Fruit fly (Drosophila melanogaster) whole organism, adult: ENCODE data around the gene Eato.

Experiments
- CG12768 ChIP-seq: fragments of 200-800 bp; sonication (Bioruptor generic); optimal IDR thresholded peaks from 2 replicates; lab custom pipeline; 2017; ENCODE audit warnings: missing biosample characterization, missing genetic modification characterization, mild to moderate bottlenecking, moderate library complexity, missing genetic modification reagents
- CG14711 ChIP-seq: fragments of 200-800 bp; sonication (Bioruptor generic); optimal IDR thresholded peaks from 2 replicates; lab custom pipeline; 2018; ENCODE audit warnings: missing biosample characterization, mild to moderate bottlenecking, missing genetic modification characterization, moderate library complexity
- CG5204 ChIP-seq: fragments of 200-800 bp; sonication (Bioruptor generic); optimal IDR thresholded peaks from 2 replicates; lab custom pipeline; 2016; ENCODE audit warnings: missing biosample characterization, missing genetic modification characterization
- Mnt ChIP-seq: fragments of 200-800 bp; sonication (Bioruptor generic); optimal IDR thresholded peaks from 2 replicates; lab custom pipeline; 2016; ENCODE audit warnings: missing biosample characterization, mild to moderate bottlenecking, missing genetic modification characterization
- cic ChIP-seq: fragments of 200-800 bp; sonication (Bioruptor generic); optimal IDR thresholded peaks from 2 replicates; lab custom pipeline; 2017; ENCODE audit warnings: missing biosample characterization, mild to moderate bottlenecking, missing genetic modification characterization, moderate library complexity
- kay ChIP-seq: fragments of 200-800 bp; sonication (Bioruptor generic); peaks from one replicate; lab custom pipeline; 2016; ENCODE audit warnings: missing biosample characterization, missing genetic modification characterization, borderline replicate concordance
- pad ChIP-seq: fragments of 200-800 bp; sonication (Bioruptor generic); optimal IDR thresholded peaks from 3 replicates; lab custom pipeline; 2017; ENCODE audit warnings: missing biosample characterization, missing genetic modification characterization, mild to moderate bottlenecking, moderate library complexity, missing genetic modification reagents
- toe ChIP-seq: fragments of 200-800 bp; sonication (Bioruptor generic); optimal IDR thresholded peaks from 2 replicates; lab custom pipeline; 2016; ENCODE audit warnings: missing biosample characterization, missing genetic modification characterization

- TF ChIP-seq pad (GFP tag; lab: Kevin White, UChicago), result no peak
- TF ChIP-seq toe, result no peak
- no peak for TF ChIP-seq CG5204
- TF ChIP-seq cic (GFP tag; lab: Kevin White, UChicago), result no peak
- TF ChIP-seq Mnt, result no peak
- no peak for TF ChIP-seq CG12768 (GFP tag; lab: Kevin White, UChicago)
- TF ChIP-seq CG14711 (tag; lab: Kevin White, UChicago), result no peak
- no peak for TF ChIP-seq kay (GFP tag; lab: Kevin White, UChicago)
Observed at dm6 chr2L:13827557-13827956, 43.7 kb downstream of the Eato start, which contains the start of gene PolG1.
